Fruit fly (Drosophila melanogaster) whole organism, pupa: ENCODE data around the gene CG8260.

ENCODE experiments used
- CG10348 ChIP-seq: fragments of 200-800 bp; sonication (Bioruptor generic); IDR thresholded peaks from 2 replicates; pipeline ENCODE4 v1.3.6; 2022; ENCODE audit warnings: missing biosample characterization, missing genetic modification characterization
- CG12605 ChIP-seq: fragments of 200-800 bp; sonication (Bioruptor generic); IDR thresholded peaks from 2 replicates; pipeline ENCODE4 v1.3.6; 2022; ENCODE audit warnings: missing biosample characterization, missing genetic modification characterization
- CG13204 ChIP-seq: fragments of 200-800 bp; sonication (Bioruptor generic); optimal IDR thresholded peaks from 2 replicates; lab custom pipeline; 2018; ENCODE audit warnings: missing biosample characterization, mild to moderate bottlenecking, missing genetic modification characterization, moderate library complexity
- CG14655 ChIP-seq: fragments of 200-800 bp; sonication (Bioruptor generic); optimal IDR thresholded peaks from 3 replicates; lab custom pipeline; 2017; ENCODE audit warnings: mild to moderate bottlenecking, missing biosample characterization, missing genetic modification reagents, missing genetic modification characterization
- CG15710 ChIP-seq: fragments of 200-800 bp; sonication (Bioruptor generic); optimal IDR thresholded peaks from 2 replicates; lab custom pipeline; 2018; ENCODE audit warnings: missing biosample characterization, mild to moderate bottlenecking, missing genetic modification characterization, moderate library complexity
- CG34367 ChIP-seq: fragments of 200-800 bp; sonication (Bioruptor generic); optimal IDR thresholded peaks from 2 replicates; lab custom pipeline; 2018; ENCODE audit warnings: missing biosample characterization, mild to moderate bottlenecking, missing genetic modification characterization
- CG4496 ChIP-seq: fragments of 200-800 bp; sonication (Bioruptor generic); IDR thresholded peaks from 3 replicates; pipeline ENCODE4 v1.3.6; 2022; ENCODE audit warnings: missing biosample characterization, missing genetic modification characterization
- D1 ChIP-seq: fragments of 200-800 bp; sonication (Bioruptor generic); optimal IDR thresholded peaks from 2 replicates; lab custom pipeline; 2018; ENCODE audit warnings: missing biosample characterization, mild to moderate bottlenecking, missing genetic modification characterization, moderate library complexity
- EcR ChIP-seq: fragments of 200-800 bp; sonication (Bioruptor generic); optimal IDR thresholded peaks from 3 replicates; lab custom pipeline; 2019; ENCODE audit warnings: missing biosample characterization, missing genetic modification characterization, mild to moderate bottlenecking, moderate library complexity, missing genetic modification reagents
- Pif1B ChIP-seq: fragments of 200-800 bp; sonication (Bioruptor generic); optimal IDR thresholded peaks from 3 replicates; lab custom pipeline; 2016; ENCODE audit warnings: missing biosample characterization, missing genetic modification characterization
- Snoo ChIP-seq: fragments of 200-800 bp; sonication (Bioruptor generic); optimal IDR thresholded peaks from 3 replicates; lab custom pipeline; 2017; ENCODE audit warnings: missing biosample characterization, mild to moderate bottlenecking, missing genetic modification characterization, inconsistent platforms
- gl ChIP-seq: fragments of 200-800 bp; sonication (Bioruptor generic); optimal IDR thresholded peaks from 2 replicates; lab custom pipeline; 2018; ENCODE audit warnings: missing biosample characterization, mild to moderate bottlenecking, missing genetic modification characterization

DNA sequence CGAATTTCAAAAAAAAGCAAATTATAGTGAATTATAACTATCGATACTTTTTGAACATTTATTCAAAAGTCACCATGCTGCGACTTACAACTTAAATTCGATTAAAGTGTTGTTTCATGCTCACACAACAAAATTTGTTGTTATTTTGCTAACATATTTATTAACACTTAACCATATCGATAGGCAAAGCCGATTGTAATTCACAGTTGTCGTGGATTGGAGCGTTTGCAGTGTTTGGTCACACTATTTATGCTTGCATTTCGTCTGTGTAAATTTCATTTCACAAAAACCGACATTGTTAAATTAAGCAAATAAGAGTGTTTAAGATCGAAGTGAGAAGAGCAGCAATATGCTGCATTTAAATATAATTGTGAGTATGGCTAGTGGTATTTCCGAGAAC is 43.7 kb upstream of the CG8260 start, which contains the start of gene HUWE1:
- TF ChIP-seq CG14655 (GFP tag; lab: Kevin White, UChicago) (no peak), CG15710 (tag; lab: Kevin White, UChicago) (peak; percentile 1), CG13204 (GFP tag; lab: Kevin White, UChicago) (no peak), CG12605 (GFP tag; lab: Robert Waterston, UW) (no peak), D1 (tag; lab: Kevin White, UChicago) (no peak), EcR (no peak), CG34367 (tag; lab: Kevin White, UChicago) (no peak), Pif1B (GFP tag; lab: Kevin White, UChicago) (no peak), CG4496 (GFP tag; lab: Robert Waterston, UW) (no peak), CG10348 (GFP tag; lab: Robert Waterston, UW) (no peak), Snoo (tag; lab: Kevin White, UChicago) (no peak), gl (tag; lab: Kevin White, UChicago) (no peak)
